Fruit fly (Drosophila melanogaster): Measurements from ENCODE around the gene Cyp4ae1.
A peak's percentile ranks its signal among the peaks of the same experiment; 100 is the strongest.

Gene Cyp4ae1

dm6 chrX:2134965-2135758 is 43.6 kb upstream of the Cyp4ae1 start (continued):
- TF ChIP-seq grn (GFP tag; optimal IDR thresholded peaks at IDR 0.05) (peak; percentile 34), Opbp (GFP tag; IDR thresholded peaks at IDR 0.05; ENCODE audit: partially characterized antibody) (no peak), CoRest (tag; optimal IDR thresholded peaks at IDR 0.05) (peak; percentile 94), CG14441 (GFP tag; IDR thresholded peaks at IDR 0.05) (peak; percentile 90), ci (GFP tag; IDR thresholded peaks at IDR 0.05) (peak; percentile 87), CG6272 (GFP tag; IDR thresholded peaks at IDR 0.05) (peak; percentile 61), CG14667 (GFP tag; IDR thresholded peaks at IDR 0.05) (peak; percentile 72), nmo (GFP tag; optimal IDR thresholded peaks at IDR 0.05) (peak; percentile 92), trem (tag; optimal IDR thresholded peaks at IDR 0.05) (peak; percentile 81), CG10431 (GFP tag; optimal IDR thresholded peaks at IDR 0.05) (peak; percentile 74), gcm2 (GFP tag; optimal IDR thresholded peaks at IDR 0.05) (peak; percentile 72), ewg (GFP tag; optimal IDR thresholded peaks at IDR 0.05) (peak; percentile 68), tgo (GFP tag; IDR thresholded peaks at IDR 0.05) (peak; percentile 87), gcm (GFP tag; optimal IDR thresholded peaks at IDR 0.05) (peak; percentile 86), Adf1 (GFP tag; IDR thresholded peaks at IDR 0.05) (peak; percentile 27; the same call in 1 of the 2 replicates), Mrtf (GFP tag; IDR thresholded peaks at IDR 0.05) (peak; percentile 83), fru (optimal IDR thresholded peaks at IDR 0.05) (no peak), bowl (GFP tag; IDR thresholded peaks at IDR 0.05) (peak; percentile 43; the same call in 1 of the 2 replicates), ato (GFP tag; IDR thresholded peaks at IDR 0.05; ENCODE audit: partially characterized antibody) (no peak), Aef1 (GFP tag; IDR thresholded peaks at IDR 0.05) (no peak; the same call in none of the 3 replicates), CG9727 (GFP tag; optimal IDR thresholded peaks at IDR 0.05) (peak; percentile 91), Mes4 (GFP tag; optimal IDR thresholded peaks at IDR 0.05) (peak; percentile 73), C15 (GFP tag; IDR thresholded peaks at IDR 0.05) (peak; percentile 75; the same call in 2 of the 3 replicates), tin (GFP tag; optimal IDR thresholded peaks at IDR 0.05) (peak; percentile 85), ara (GFP tag; IDR thresholded peaks at IDR 0.05) (peak; percentile 76), Usf (GFP tag; optimal IDR thresholded peaks at IDR 0.05) (peak; percentile 74), Spps (tag; optimal IDR thresholded peaks at IDR 0.05) (peak; percentile 85), oc (tag; optimal IDR thresholded peaks at IDR 0.05) (peak; percentile 71), CG12104 (GFP tag; optimal IDR thresholded peaks at IDR 0.05) (peak; percentile 82), dpn (GFP tag; optimal IDR thresholded peaks at IDR 0.05) (peak; percentile 87), Taf1 (GFP tag; IDR thresholded peaks at IDR 0.05) (peak; percentile 58), Vsx1 (GFP tag; optimal IDR thresholded peaks at IDR 0.05) (peak; percentile 67), CG9609 (GFP tag; optimal IDR thresholded peaks at IDR 0.05) (peak; percentile 67), Dip2 (GFP tag; IDR thresholded peaks at IDR 0.05) (no peak), CG31441 (GFP tag; IDR thresholded peaks at IDR 0.05) (peak; percentile 88), jumu (GFP tag; optimal IDR thresholded peaks at IDR 0.05) (peak; percentile 37), CG18599 (GFP tag; optimal IDR thresholded peaks at IDR 0.05) (peak; percentile 95), H15 (GFP tag; IDR thresholded peaks at IDR 0.05) (peak; percentile 72; the same call in 2 of the 3 replicates), danr (GFP tag; IDR thresholded peaks at IDR 0.05) (peak; percentile 76), CG17186 (GFP tag; optimal IDR thresholded peaks at IDR 0.05) (peak; percentile 24), vnd (GFP tag; IDR thresholded peaks at IDR 0.05; ENCODE audit: partially characterized antibody) (no peak), bsh (GFP tag; optimal IDR thresholded peaks at IDR 0.05) (peak; percentile 50 to 92), Ets97D (GFP tag; optimal IDR thresholded peaks at IDR 0.05) (peak; percentile 65), Nf-YB (GFP tag; optimal IDR thresholded peaks at IDR 0.05) (peak; percentile 74), Optix (GFP tag; IDR thresholded peaks at IDR 0.05) (peak; percentile 39; the same call in 2 of the 3 replicates), CG7786 (GFP tag; optimal IDR thresholded peaks at IDR 0.05) (peak; percentile 84), lilli (GFP tag; optimal IDR thresholded peaks at IDR 0.05) (peak; percentile 86), CG33213 (GFP tag; optimal IDR thresholded peaks at IDR 0.05) (peak; percentile 74), CG34422 (GFP tag; IDR thresholded peaks at IDR 0.05) (peak; percentile 75), slbo (GFP tag; IDR thresholded peaks at IDR 0.05) (peak; percentile 78)
